Worm (Caenorhabditis elegans) whole organism, L4 larva: Measurements from ENCODE around the gene sre-27.

Experiments
- D1046.2 ChIP-seq: fragments of 200-800 bp; sonication (Bioruptor generic); IDR thresholded peaks from 2 replicates; pipeline ENCODE4 v1.3.6; 2022; ENCODE audit warnings: missing genetic modification characterization, missing compliant biosample characterization
- F10B5.3 ChIP-seq: sonication (generic microtip); optimal IDR thresholded peaks from 2 replicates; lab custom pipeline; 2016; ENCODE audit warnings: mild to moderate bottlenecking, missing genetic modification characterization, missing compliant biosample characterization
- F49E8.2 ChIP-seq: sonication (generic microtip); optimal IDR thresholded peaks from 2 replicates; lab custom pipeline; 2016; ENCODE audit warnings: missing compliant biosample characterization, mild to moderate bottlenecking, missing genetic modification characterization, borderline replicate concordance
- T20F7.1 ChIP-seq: fragments of 200-800 bp; sonication (Bioruptor generic); optimal IDR thresholded peaks from 2 replicates; lab custom pipeline; 2018; ENCODE audit warnings: mild to moderate bottlenecking, missing genetic modification characterization, missing compliant biosample characterization
- T26A8.4 ChIP-seq: fragments of 200-800 bp; sonication (Bioruptor generic); IDR thresholded peaks from 2 replicates; pipeline ENCODE4 v1.3.6; 2022; ENCODE audit warnings: missing genetic modification characterization, missing compliant biosample characterization
- Y105C5A.15 ChIP-seq: fragments of 200-800 bp; sonication (Bioruptor generic); IDR thresholded peaks from 2 replicates; pipeline ENCODE4 v1.3.6; 2022; ENCODE audit warnings: missing genetic modification characterization, missing compliant biosample characterization
- Y5F2A.4 ChIP-seq: fragments of 200-800 bp; sonication (Bioruptor generic); optimal IDR thresholded peaks from 2 replicates; lab custom pipeline; 2018; ENCODE audit warnings: mild to moderate bottlenecking, missing genetic modification characterization, missing compliant biosample characterization
- arid-1 ChIP-seq: fragments of 200-800 bp; sonication (Bioruptor generic); conservative IDR thresholded peaks from 2 replicates; pipeline ENCODE4 v1.3.6; 2022; ENCODE audit warnings: missing genetic modification reagents, missing genetic modification characterization, missing compliant biosample characterization
- attf-4 ChIP-seq: sonication (generic microtip); optimal IDR thresholded peaks from 3 replicates; lab custom pipeline; 2017; ENCODE audit warnings: missing biosample characterization, missing genetic modification characterization
- ceh-28 ChIP-seq: fragments of 150-350 bp; optimal IDR thresholded peaks from 2 replicates; lab custom pipeline; 2014; ENCODE audit warnings: missing biosample characterization, missing genetic modification reagents, missing genetic modification characterization
- ceh-32 ChIP-seq: sonication (generic microtip); optimal IDR thresholded peaks from 2 replicates; lab custom pipeline; 2016; ENCODE audit warnings: mild to moderate bottlenecking, missing genetic modification characterization, missing compliant biosample characterization; ENCODE audit not compliant: poor library complexity
- ceh-44 ChIP-seq: fragments of 200-800 bp; sonication (Bioruptor generic); IDR thresholded peaks from 2 replicates; pipeline ENCODE4 v1.3.6; 2022; ENCODE audit warnings: missing genetic modification reagents, missing genetic modification characterization, missing compliant biosample characterization
- cey-2 ChIP-seq: sonication (generic microtip); optimal IDR thresholded peaks from 3 replicates; lab custom pipeline; 2017; ENCODE audit warnings: missing genetic modification characterization, mild to moderate bottlenecking, missing compliant biosample characterization, antibody characterized with exemption, borderline replicate concordance; ENCODE audit not compliant: insufficient read depth
- ctbp-1 ChIP-seq: fragments of 200-800 bp; sonication (Bioruptor generic); IDR thresholded peaks from 2 replicates; pipeline ENCODE4 v1.3.6; 2022; ENCODE audit warnings: missing genetic modification reagents, missing genetic modification characterization, missing compliant biosample characterization
- daf-12 ChIP-seq: fragments of 150-350 bp; optimal IDR thresholded peaks from 2 replicates; lab custom pipeline; 2014; ENCODE audit warnings: missing biosample characterization, missing genetic modification reagents, missing genetic modification characterization
- daf-16 ChIP-seq, 3 experiments: sonication (generic microtip); optimal IDR thresholded peaks; 2 replicates each; lab custom pipeline; 2016 to 2017; ENCODE audit warnings: missing genetic modification characterization in 3 of 3, missing genetic modification reagents in 3 of 3, mild to moderate bottlenecking in 2 of 3, missing compliant biosample characterization in 2 of 3, missing biosample characterization in 1 of 3, moderate library complexity in 1 of 3
- daf-19 ChIP-seq: fragments of 200-800 bp; sonication (Bioruptor generic); conservative IDR thresholded peaks from 2 replicates; pipeline ENCODE4 v1.3.6; 2022; ENCODE audit warnings: missing genetic modification characterization, missing compliant biosample characterization
- dmd-8 ChIP-seq: fragments of 200-800 bp; sonication (Bioruptor generic); IDR thresholded peaks from 2 replicates; pipeline ENCODE4 v1.3.6; 2022; ENCODE audit warnings: missing genetic modification characterization, missing compliant biosample characterization
- dmd-9 ChIP-seq: fragments of 200-800 bp; sonication (Bioruptor generic); IDR thresholded peaks from 2 replicates; pipeline ENCODE4 v1.3.6; 2022; ENCODE audit warnings: missing genetic modification reagents, missing genetic modification characterization, missing compliant biosample characterization
- dve-1 ChIP-seq: sonication (generic microtip); optimal IDR thresholded peaks from 2 replicates; lab custom pipeline; 2017; ENCODE audit warnings: antibody characterized with exemption, mild to moderate bottlenecking, missing genetic modification characterization, missing compliant biosample characterization; ENCODE audit not compliant: insufficient read depth
- egl-43 ChIP-seq: fragments of 200-800 bp; sonication (Bioruptor generic); IDR thresholded peaks from 2 replicates; pipeline ENCODE4 v1.3.6; 2022; ENCODE audit warnings: missing genetic modification reagents, missing genetic modification characterization, missing compliant biosample characterization
- fkh-10 ChIP-seq: fragments of 150-350 bp; optimal IDR thresholded peaks from 2 replicates; lab custom pipeline; 2014; ENCODE audit warnings: missing biosample characterization, missing genetic modification reagents, missing genetic modification characterization
- hif-1 ChIP-seq, 2 experiments: sonication (generic microtip); optimal IDR thresholded peaks; 2 replicates each; lab custom pipeline; 2016 to 2017; ENCODE audit warnings: missing compliant biosample characterization in 2 of 2, missing genetic modification characterization in 2 of 2, missing genetic modification reagents in 2 of 2, missing genotype in 2 of 2, mild to moderate bottlenecking in 1 of 2
- hlh-11 ChIP-seq: fragments of 200-800 bp; sonication (Bioruptor generic); optimal IDR thresholded peaks from 2 replicates; lab custom pipeline; 2018; ENCODE audit warnings: mild to moderate bottlenecking, missing genetic modification characterization, missing compliant biosample characterization
- hlh-30 ChIP-seq: sonication (generic microtip); optimal IDR thresholded peaks from 2 replicates; lab custom pipeline; 2017; ENCODE audit warnings: antibody characterized with exemption, mild to moderate bottlenecking, missing genetic modification characterization, missing compliant biosample characterization; ENCODE audit not compliant: insufficient read depth
- hmg-1.1 ChIP-seq: fragments of 200-800 bp; sonication (Bioruptor generic); IDR thresholded peaks from 2 replicates; pipeline ENCODE4 v1.3.6; 2022; ENCODE audit warnings: missing genetic modification reagents, missing genetic modification characterization, missing compliant biosample characterization
- jun-1 ChIP-seq: fragments of 150-350 bp; optimal IDR thresholded peaks from 2 replicates; lab custom pipeline; 2014; ENCODE audit warnings: missing biosample characterization, missing genetic modification reagents, missing genetic modification characterization
- lim-7 ChIP-seq: fragments of 200-800 bp; sonication (Bioruptor generic); IDR thresholded peaks from 2 replicates; pipeline ENCODE4 v1.3.6; 2022; ENCODE audit warnings: missing genetic modification characterization, missing compliant biosample characterization
- lin-1 ChIP-seq: fragments of 200-800 bp; sonication (Bioruptor generic); IDR thresholded peaks from 2 replicates; pipeline ENCODE4 v1.3.6; 2022; ENCODE audit warnings: missing genetic modification reagents, missing genetic modification characterization, missing compliant biosample characterization
- lin-13 ChIP-seq: fragments of 150-350 bp; optimal IDR thresholded peaks from 2 replicates; lab custom pipeline; 2014; ENCODE audit warnings: missing biosample characterization, missing genetic modification reagents, missing genetic modification characterization
- lin-15B ChIP-seq: fragments of 150-350 bp; sonication (generic microtip); optimal IDR thresholded peaks from 3 replicates; lab custom pipeline; 2014; ENCODE audit warnings: missing biosample characterization, missing genetic modification characterization
- lsy-2 ChIP-seq, 2 experiments: fragments of 150-350 bp in 1 of 2; sonication (generic microtip) in 1 of 2; optimal IDR thresholded peaks; 2 replicates each; lab custom pipeline; 2014 to 2017; ENCODE audit warnings: missing biosample characterization in 2 of 2, missing genetic modification characterization in 2 of 2
- madf-5 ChIP-seq, 2 experiments: fragments of 200-800 bp; sonication (Bioruptor generic); IDR thresholded peaks; 2 replicates each; pipeline ENCODE4 v1.3.6; 2022; ENCODE audit warnings: missing compliant biosample characterization in 2 of 2, missing genetic modification characterization in 2 of 2
- mdt-29 ChIP-seq: fragments of 200-800 bp; sonication (Bioruptor generic); IDR thresholded peaks from 2 replicates; pipeline ENCODE4 v1.3.6; 2022; ENCODE audit warnings: missing genetic modification reagents, missing genetic modification characterization, missing compliant biosample characterization
- mep-1 ChIP-seq: fragments of 150-350 bp; sonication (generic microtip); optimal IDR thresholded peaks from 3 replicates; lab custom pipeline; 2014; ENCODE audit warnings: missing biosample characterization, missing genetic modification characterization
- mes-2 ChIP-seq: sonication (generic microtip); optimal IDR thresholded peaks from 2 replicates; lab custom pipeline; 2016; ENCODE audit warnings: missing genotype, mild to moderate bottlenecking, missing genetic modification characterization, missing compliant biosample characterization; ENCODE audit not compliant: poor library complexity, severe bottlenecking
- mxl-2 ChIP-seq: fragments of 200-800 bp; sonication (Bioruptor generic); conservative IDR thresholded peaks from 2 replicates; pipeline ENCODE4 v1.3.6; 2022; ENCODE audit warnings: missing genetic modification reagents, missing genetic modification characterization, missing compliant biosample characterization
- mxl-3 ChIP-seq: fragments of 200-800 bp; sonication (Bioruptor generic); optimal IDR thresholded peaks from 2 replicates; lab custom pipeline; 2018; ENCODE audit warnings: mild to moderate bottlenecking, missing genetic modification characterization, missing compliant biosample characterization
- nhr-10 ChIP-seq: fragments of 150-350 bp; optimal IDR thresholded peaks from 2 replicates; lab custom pipeline; 2014; ENCODE audit warnings: missing biosample characterization, missing genetic modification characterization
- nhr-111 ChIP-seq: fragments of 200-800 bp; sonication (Bioruptor generic); optimal IDR thresholded peaks from 2 replicates; lab custom pipeline; 2018; ENCODE audit warnings: mild to moderate bottlenecking, missing genetic modification characterization, missing compliant biosample characterization
- nhr-237 ChIP-seq: sonication (generic microtip); optimal IDR thresholded peaks from 2 replicates; lab custom pipeline; 2017; ENCODE audit warnings: missing biosample characterization, missing genetic modification characterization
- nhr-42 ChIP-seq: fragments of 200-800 bp; sonication (Bioruptor generic); IDR thresholded peaks from 2 replicates; pipeline ENCODE4 v1.3.6; 2022; ENCODE audit warnings: missing genetic modification characterization, missing compliant biosample characterization
- nhr-48 ChIP-seq: sonication (generic microtip); optimal IDR thresholded peaks from 2 replicates; lab custom pipeline; 2016; ENCODE audit warnings: mild to moderate bottlenecking, missing genetic modification characterization, missing compliant biosample characterization
- saeg-2 ChIP-seq: fragments of 200-800 bp; sonication (Bioruptor generic); IDR thresholded peaks from 2 replicates; pipeline ENCODE4 v1.3.6; 2022; ENCODE audit warnings: missing genetic modification reagents, missing genetic modification characterization, missing compliant biosample characterization
- sdz-12 ChIP-seq: fragments of 200-800 bp; sonication (Bioruptor generic); optimal IDR thresholded peaks from 2 replicates; lab custom pipeline; 2018; ENCODE audit warnings: mild to moderate bottlenecking, missing genetic modification characterization, missing compliant biosample characterization
- snpc-4 ChIP-seq: fragments of 150-350 bp; optimal IDR thresholded peaks from 2 replicates; lab custom pipeline; 2014; ENCODE audit warnings: missing biosample characterization, missing genetic modification characterization
- spr-1 ChIP-seq: sonication (generic microtip); optimal IDR thresholded peaks from 2 replicates; lab custom pipeline; 2016; ENCODE audit warnings: mild to moderate bottlenecking, missing genetic modification characterization, missing compliant biosample characterization
- spr-3 ChIP-seq: fragments of 200-800 bp; sonication (Bioruptor generic); optimal IDR thresholded peaks from 2 replicates; lab custom pipeline; 2018; ENCODE audit warnings: mild to moderate bottlenecking, missing genetic modification characterization, missing compliant biosample characterization
- vab-7 ChIP-seq: fragments of 200-800 bp; sonication (Bioruptor generic); IDR thresholded peaks from 2 replicates; pipeline ENCODE4 v1.3.6; 2022; ENCODE audit warnings: missing genetic modification reagents, missing genetic modification characterization, missing compliant biosample characterization
- zfp-2 ChIP-seq: sonication (generic microtip); optimal IDR thresholded peaks from 2 replicates; lab custom pipeline; 2016; ENCODE audit warnings: mild to moderate bottlenecking, missing genetic modification characterization, missing compliant biosample characterization

The sre-27 gene

DNA sequence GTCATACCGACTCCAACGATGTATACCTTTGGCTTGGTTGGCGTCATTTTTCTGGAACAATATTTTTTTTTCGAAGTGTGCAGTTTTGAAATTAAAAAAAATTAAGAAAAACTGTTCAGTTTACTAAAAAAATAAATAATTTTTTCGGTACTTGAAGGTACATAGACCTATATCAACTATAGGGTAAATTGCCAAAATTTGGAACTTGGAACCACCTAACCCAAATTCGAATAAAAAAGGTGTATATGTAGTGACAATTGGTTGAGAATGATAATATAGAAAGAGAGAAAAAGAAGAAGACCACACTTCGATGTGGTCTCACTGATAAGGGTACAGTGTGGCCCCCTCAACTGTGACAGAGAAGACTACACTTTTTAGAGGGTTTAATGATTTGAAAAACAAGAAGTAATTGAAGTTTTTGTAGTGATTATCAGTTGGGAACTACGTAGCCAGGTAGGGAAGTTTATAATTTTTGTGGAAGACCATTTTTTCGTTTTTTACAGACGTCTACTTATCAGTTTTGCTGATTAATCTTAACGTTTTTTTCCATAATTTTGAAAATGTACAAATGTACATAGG is 8.3 kb upstream of the sre-27 start, which contains the start of gene daf-22 (continued):
- TF ChIP-seq daf-19 (GFP tag; lab: Robert Waterston, UW) (no peak), lin-1 (no peak), egl-43 (GFP tag; lab: Robert Waterston, UW) (no peak), saeg-2 (GFP tag; lab: Robert Waterston, UW) (no peak), lsy-2 (tag; optimal IDR thresholded peaks at IDR 0.05; lab: Kevin White, UChicago) (peak in 1 of 2 experiments; percentile 40), mdt-29 (GFP tag; lab: Robert Waterston, UW) (no peak), fkh-10 (GFP tag; lab: Kevin White, UChicago) (no peak), daf-16 (GFP tag; optimal IDR thresholded peaks at IDR 0.05; lab: Kevin White, UChicago) (no peak), daf-16 (tag; optimal IDR thresholded peaks at IDR 0.05; lab: Kevin White, UChicago) (peak; percentile 75), nhr-10 (tag; lab: Kevin White, UChicago) (no peak), nhr-48 (tag; lab: Kevin White, UChicago) (no peak), Y105C5A.15 (no peak), dmd-8 (GFP tag; lab: Robert Waterston, UW) (no peak), cey-2 (tag; lab: Kevin White, UChicago) (peak; percentile 40), dve-1 (peak; percentile 93), vab-7 (GFP tag; lab: Robert Waterston, UW) (no peak), hlh-11 (tag; lab: Kevin White, UChicago) (peak; percentile 70), ceh-44 (no peak), nhr-42 (GFP tag; lab: Robert Waterston, UW) (no peak), snpc-4 (no peak), spr-1 (tag; lab: Kevin White, UChicago) (no peak), lin-13 (GFP tag; lab: Kevin White, UChicago) (no peak), jun-1 (no peak), hmg-1.1 (no peak), T26A8.4 (GFP tag; lab: Robert Waterston, UW) (no peak), ctbp-1 (no peak), hlh-30 (no peak), zfp-2 (tag; lab: Kevin White, UChicago) (no peak), hif-1 (tag; optimal IDR thresholded peaks at IDR 0.05; lab: Kevin White, UChicago) (no peak), mes-2 (tag; lab: Kevin White, UChicago) (peak; percentile 45), dmd-9 (GFP tag; lab: Robert Waterston, UW) (no peak), lin-15B (tag; lab: Kevin White, UChicago) (no peak), sdz-12 (GFP tag; lab: Kevin White, UChicago) (no peak), ceh-28 (tag; lab: Kevin White, UChicago) (no peak), lim-7 (GFP tag; lab: Robert Waterston, UW) (no peak), mep-1 (peak; percentile 53), madf-5 (GFP tag; IDR thresholded peaks at IDR 0.05; lab: Robert Waterston, UW) (no peak), mxl-2 (no peak), F49E8.2 (tag; lab: Kevin White, UChicago) (no peak), mxl-3 (GFP tag; lab: Kevin White, UChicago) (no peak), T20F7.1 (no peak), attf-4 (no peak), arid-1 (GFP tag; lab: Robert Waterston, UW) (no peak), nhr-237 (no peak), ceh-32 (tag; lab: Kevin White, UChicago) (no peak), D1046.2 (GFP tag; lab: Robert Waterston, UW) (no peak), F10B5.3 (tag; lab: Kevin White, UChicago) (no peak), spr-3 (GFP tag; lab: Kevin White, UChicago) (no peak), daf-12 (tag; lab: Kevin White, UChicago) (no peak), nhr-111 (GFP tag; lab: Kevin White, UChicago) (no peak), Y5F2A.4 (GFP tag; lab: Kevin White, UChicago) (no peak)
